Fruit fly (Drosophila melanogaster) whole organism, adult: ENCODE results near the gene Msh6.

Experiments used
- CG11617 ChIP-seq: fragments of 200-800 bp; sonication (Bioruptor generic); optimal IDR thresholded peaks from 2 replicates; lab custom pipeline; 2017; ENCODE audit warnings: mild to moderate bottlenecking, missing biosample characterization, missing genetic modification reagents, missing genetic modification characterization
- CG12768 ChIP-seq: fragments of 200-800 bp; sonication (Bioruptor generic); optimal IDR thresholded peaks from 2 replicates; lab custom pipeline; 2017; ENCODE audit warnings: missing biosample characterization, missing genetic modification characterization, mild to moderate bottlenecking, moderate library complexity, missing genetic modification reagents
- CG14711 ChIP-seq: fragments of 200-800 bp; sonication (Bioruptor generic); optimal IDR thresholded peaks from 2 replicates; lab custom pipeline; 2018; ENCODE audit warnings: missing biosample characterization, mild to moderate bottlenecking, missing genetic modification characterization, moderate library complexity
- CG1620 ChIP-seq: fragments of 200-800 bp; sonication (Bioruptor generic); optimal IDR thresholded peaks from 2 replicates; lab custom pipeline; 2016; ENCODE audit warnings: missing biosample characterization, missing genetic modification characterization
- CG33017 ChIP-seq: fragments of 200-800 bp; sonication (Bioruptor generic); optimal IDR thresholded peaks from 2 replicates; lab custom pipeline; 2018; ENCODE audit warnings: missing biosample characterization, mild to moderate bottlenecking, missing genetic modification characterization, moderate library complexity
- CG5204 ChIP-seq: fragments of 200-800 bp; sonication (Bioruptor generic); optimal IDR thresholded peaks from 2 replicates; lab custom pipeline; 2016; ENCODE audit warnings: missing biosample characterization, missing genetic modification characterization
- CG7045 ChIP-seq: fragments of 200-800 bp; sonication (Bioruptor generic); optimal IDR thresholded peaks from 2 replicates; lab custom pipeline; 2017; ENCODE audit warnings: missing biosample characterization, mild to moderate bottlenecking, missing genetic modification characterization
- CG7101 ChIP-seq: fragments of 200-800 bp; sonication (Bioruptor generic); optimal IDR thresholded peaks from 2 replicates; lab custom pipeline; 2018; ENCODE audit warnings: missing biosample characterization, mild to moderate bottlenecking, missing genetic modification characterization, moderate library complexity
- Clk ChIP-seq: fragments of 200-800 bp; sonication (Bioruptor generic); optimal IDR thresholded peaks from 2 replicates; lab custom pipeline; 2017; ENCODE audit warnings: missing biosample characterization, missing genetic modification characterization
- Crg-1 ChIP-seq: fragments of 200-800 bp; sonication (Bioruptor generic); optimal IDR thresholded peaks from 2 replicates; lab custom pipeline; 2016; ENCODE audit warnings: missing biosample characterization, missing genetic modification characterization
- Hr96 ChIP-seq: fragments of 200-800 bp; sonication (Bioruptor generic); optimal IDR thresholded peaks from 2 replicates; lab custom pipeline; 2016; ENCODE audit warnings: missing biosample characterization, missing genetic modification characterization
- Mnt ChIP-seq: fragments of 200-800 bp; sonication (Bioruptor generic); optimal IDR thresholded peaks from 2 replicates; lab custom pipeline; 2016; ENCODE audit warnings: missing biosample characterization, mild to moderate bottlenecking, missing genetic modification characterization
- bab1 ChIP-seq: fragments of 200-800 bp; sonication (Bioruptor generic); optimal IDR thresholded peaks from 3 replicates; lab custom pipeline; 2019; ENCODE audit warnings: missing biosample characterization, mild to moderate bottlenecking, missing genetic modification characterization, moderate library complexity
- cic ChIP-seq: fragments of 200-800 bp; sonication (Bioruptor generic); optimal IDR thresholded peaks from 2 replicates; lab custom pipeline; 2017; ENCODE audit warnings: missing biosample characterization, mild to moderate bottlenecking, missing genetic modification characterization, moderate library complexity
- cnc ChIP-seq, 2 experiments: fragments of >200 bp; optimal IDR thresholded peaks; 2 replicates each; lab custom pipeline; 2017
- kay ChIP-seq: fragments of 200-800 bp; sonication (Bioruptor generic); peaks from one replicate; lab custom pipeline; 2016; ENCODE audit warnings: missing biosample characterization, missing genetic modification characterization, borderline replicate concordance
- ovo ChIP-seq: fragments of 200-800 bp; sonication (Bioruptor generic); optimal IDR thresholded peaks from 2 replicates; lab custom pipeline; 2016; ENCODE audit warnings: missing biosample characterization, missing genetic modification characterization
- pad ChIP-seq: fragments of 200-800 bp; sonication (Bioruptor generic); optimal IDR thresholded peaks from 3 replicates; lab custom pipeline; 2017; ENCODE audit warnings: missing biosample characterization, missing genetic modification characterization, mild to moderate bottlenecking, moderate library complexity, missing genetic modification reagents
- tj ChIP-seq: fragments of 200-800 bp; sonication (Bioruptor generic); optimal IDR thresholded peaks from 3 replicates; lab custom pipeline; 2017; ENCODE audit warnings: missing biosample characterization, mild to moderate bottlenecking, missing genetic modification characterization, moderate library complexity
- toe ChIP-seq: fragments of 200-800 bp; sonication (Bioruptor generic); optimal IDR thresholded peaks from 2 replicates; lab custom pipeline; 2016; ENCODE audit warnings: missing biosample characterization, missing genetic modification characterization

Gene Msh6

DNA sequence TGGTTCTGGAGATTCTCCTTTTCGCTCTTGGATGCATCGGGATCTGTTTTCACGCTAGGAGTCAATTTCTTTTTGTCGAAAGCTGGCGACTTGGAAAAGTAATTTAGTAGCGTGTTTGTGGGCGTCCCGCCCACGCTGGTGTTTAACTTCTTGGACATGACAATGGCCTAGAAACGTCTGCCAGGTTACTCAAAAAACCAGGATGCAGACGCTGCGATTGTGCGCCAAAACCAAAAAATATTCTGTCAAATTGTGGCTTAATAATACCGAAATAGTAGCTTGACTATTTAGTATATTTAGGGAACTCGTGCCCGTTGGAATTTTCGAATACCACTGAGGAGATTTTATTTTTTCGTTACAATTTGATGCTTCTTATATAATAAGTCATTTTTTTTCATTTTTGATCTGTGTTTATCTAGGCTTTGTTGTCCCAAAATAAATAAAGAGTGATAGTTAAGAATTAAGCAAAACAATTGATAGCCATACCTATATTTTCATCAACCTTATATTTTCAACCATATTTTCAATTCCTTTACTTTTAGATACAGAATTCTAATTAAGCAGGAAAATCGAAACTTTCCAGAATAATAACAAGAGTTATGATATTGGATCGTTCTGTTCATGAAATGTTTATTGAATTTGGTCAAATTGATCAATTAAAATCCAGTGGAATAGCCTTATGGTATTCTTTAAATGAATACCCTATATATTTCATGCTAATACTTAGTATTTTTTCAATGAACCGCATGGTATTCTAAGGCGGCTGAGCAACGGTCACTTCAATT is at the start of gene Msh6, which contains the start of gene Prp31:
TSS of gene Msh6 (minus strand) at position 233 of the 785 bp plus-strand sequence.
TSS of gene Prp31 (plus strand) at position 771 of the 785 bp plus-strand sequence.
- no peak for TF ChIP-seq Crg-1 (GFP tag; lab: Kevin White, UChicago)
- peak; percentile 50 for TF ChIP-seq CG7101
- TF ChIP-seq kay (GFP tag; lab: Kevin White, UChicago): no peak
- TF ChIP-seq tj: peak; percentile 30
- TF ChIP-seq CG7045: peak; percentile 67
- TF ChIP-seq ovo: peak; percentile 13
- TF ChIP-seq Mnt (GFP tag; lab: Kevin White, UChicago): no peak
- TF ChIP-seq CG11617 (GFP tag; lab: Kevin White, UChicago): peak; percentile 60
- peak; percentile 58 for TF ChIP-seq CG12768 (GFP tag; lab: Kevin White, UChicago)
- no peak for TF ChIP-seq bab1 (GFP tag; lab: Kevin White, UChicago)
- TF ChIP-seq Hr96 (GFP tag; lab: Kevin White, UChicago): peak; percentile 68
- TF ChIP-seq cic (GFP tag; lab: Kevin White, UChicago): no peak
- TF ChIP-seq Clk: peak; percentile 22
- no peak for TF ChIP-seq CG33017 (tag; lab: Kevin White, UChicago)
- TF ChIP-seq CG14711 (tag; lab: Kevin White, UChicago): peak; percentile 54
- no peak for TF ChIP-seq CG5204 (GFP tag; lab: Kevin White, UChicago)
- TF ChIP-seq cnc (optimal IDR thresholded peaks at IDR 0.05; lab: Kevin White, UChicago): no peak
- peak; percentile 48 for TF ChIP-seq pad
- TF ChIP-seq toe (GFP tag; lab: Kevin White, UChicago): peak; percentile 84
- TF ChIP-seq CG1620 (GFP tag; lab: Kevin White, UChicago): peak; percentile 59

DNA sequence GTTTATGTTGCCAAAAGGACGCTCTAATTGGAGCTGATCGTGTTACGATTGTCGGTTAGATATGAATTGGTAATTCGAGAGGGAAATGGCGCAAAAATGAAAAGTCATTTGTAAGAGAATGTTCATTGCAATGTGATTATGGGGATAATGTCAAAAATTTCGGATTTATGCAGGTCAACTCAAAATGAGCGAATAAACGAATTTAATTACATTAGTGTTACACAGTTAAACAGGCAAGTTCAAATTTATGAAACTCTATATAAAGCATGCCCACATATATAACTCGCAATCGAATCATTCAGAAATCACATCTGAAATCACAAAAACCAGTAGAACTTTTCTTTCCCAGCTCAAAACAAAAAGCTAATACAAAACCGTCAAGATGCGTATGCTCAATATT is 49.2 kb upstream of the Msh6 start, which contains the start of gene Prx1:
TSS of gene Prx1 (plus strand) at position 301 of the 400 bp plus-strand sequence.
- no peak for TF ChIP-seq Mnt (GFP tag; lab: Kevin White, UChicago)
- no peak for TF ChIP-seq CG14711 (tag; lab: Kevin White, UChicago)
- no peak for TF ChIP-seq bab1 (GFP tag; lab: Kevin White, UChicago)

DNA sequence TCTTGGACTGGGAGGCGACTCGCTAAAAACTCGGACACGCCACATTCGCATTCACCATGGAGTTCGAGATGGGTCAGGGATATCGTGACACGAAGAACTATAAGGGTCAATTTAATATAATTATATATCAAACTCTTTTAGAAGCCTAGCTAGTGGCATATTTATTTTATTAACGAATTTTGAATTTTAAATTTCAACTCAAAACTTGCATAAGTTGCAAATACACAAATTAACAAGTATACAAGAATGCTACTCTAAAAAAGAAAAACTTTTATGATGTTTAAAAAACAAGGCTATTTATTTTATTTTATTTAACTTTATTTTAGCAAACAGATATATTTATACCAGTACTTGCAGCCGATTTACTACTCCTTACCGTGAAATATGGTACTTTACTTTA is 47.7 kb upstream of the Msh6 start:
- TF ChIP-seq CG33017 (tag; lab: Kevin White, UChicago) (no peak), Hr96 (GFP tag; lab: Kevin White, UChicago) (no peak), CG7045 (no peak), toe (GFP tag; lab: Kevin White, UChicago) (no peak), CG7101 (no peak), Crg-1 (GFP tag; lab: Kevin White, UChicago) (no peak), CG12768 (GFP tag; lab: Kevin White, UChicago) (no peak), bab1 (GFP tag; lab: Kevin White, UChicago) (no peak), pad (no peak), ovo (no peak), kay (GFP tag; lab: Kevin White, UChicago) (no peak), tj (no peak), Clk (no peak)

DNA sequence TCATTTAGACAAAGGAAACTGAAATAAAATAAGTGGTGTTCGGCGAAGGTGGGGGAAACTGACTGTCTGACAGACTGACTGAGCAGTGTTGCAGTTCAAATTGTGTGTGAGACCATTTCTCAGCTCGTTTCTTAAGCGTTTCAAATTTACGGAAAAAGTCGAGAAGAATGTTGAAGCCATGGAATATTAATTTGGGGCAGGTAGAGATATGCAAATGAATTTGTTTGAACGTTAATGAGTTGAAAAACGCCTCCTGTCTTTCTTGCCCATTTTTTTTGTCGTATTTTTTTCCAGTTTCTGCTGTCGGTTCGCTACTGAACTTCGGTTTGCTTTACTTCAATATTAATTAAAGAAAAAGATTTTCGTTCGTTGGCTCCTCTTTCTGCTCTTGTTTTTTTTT is 45.2 kb upstream of the Msh6 start:
- no peak for TF ChIP-seq CG14711 (tag; lab: Kevin White, UChicago)
- no peak for TF ChIP-seq CG5204 (GFP tag; lab: Kevin White, UChicago)
- no peak for TF ChIP-seq CG12768 (GFP tag; lab: Kevin White, UChicago)
- TF ChIP-seq CG1620 (GFP tag; lab: Kevin White, UChicago): no peak
- TF ChIP-seq ovo: no peak

DNA sequence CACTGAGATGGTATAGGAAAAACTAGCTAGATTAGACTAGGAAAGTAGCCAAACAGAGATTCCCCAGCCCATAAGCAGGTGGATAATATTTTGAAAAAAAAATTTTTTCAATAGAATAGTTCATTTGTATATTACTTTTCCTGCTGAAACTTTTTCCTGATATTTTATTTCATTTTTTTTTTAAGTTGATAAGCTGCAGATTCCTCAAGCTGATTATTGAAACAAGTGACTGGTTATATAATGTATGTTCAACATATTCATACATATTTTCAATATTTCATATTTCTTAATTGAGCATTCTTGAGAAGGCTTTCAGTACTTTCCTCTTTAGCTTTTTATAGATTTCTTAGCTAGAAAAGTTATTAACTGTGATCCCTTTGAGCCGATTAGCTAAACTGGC is 44.7 kb upstream of the Msh6 start:
- no peak for TF ChIP-seq CG11617 (GFP tag; lab: Kevin White, UChicago)
- no peak for TF ChIP-seq toe (GFP tag; lab: Kevin White, UChicago)
- no peak for TF ChIP-seq Mnt (GFP tag; lab: Kevin White, UChicago)
- no peak for TF ChIP-seq CG33017 (tag; lab: Kevin White, UChicago)

DNA sequence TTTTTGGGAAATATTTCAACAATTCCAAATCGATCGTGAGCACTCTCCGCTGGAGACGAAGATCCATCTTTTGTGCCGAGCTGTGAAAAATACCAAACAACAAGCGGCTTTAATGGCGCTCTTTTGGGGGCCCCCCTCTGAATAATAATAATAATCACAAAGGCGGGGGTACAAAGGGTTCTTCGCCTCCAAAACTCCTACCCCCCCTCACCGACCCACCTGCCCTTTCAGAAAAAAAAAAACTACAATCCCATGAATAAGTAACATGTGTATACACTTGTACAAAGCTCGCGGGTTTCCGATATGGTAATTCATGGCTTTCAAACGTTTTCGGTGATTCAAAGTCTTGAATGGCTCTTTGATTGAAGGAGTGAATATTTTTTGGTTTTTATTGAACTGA is 43.0 kb upstream of the Msh6 start:
- TF ChIP-seq Hr96 (GFP tag; lab: Kevin White, UChicago) (no peak), cnc (optimal IDR thresholded peaks at IDR 0.05; lab: Kevin White, UChicago) (no peak), CG12768 (GFP tag; lab: Kevin White, UChicago) (no peak), CG33017 (tag; lab: Kevin White, UChicago) (no peak), pad (no peak), CG14711 (tag; lab: Kevin White, UChicago) (no peak), tj (no peak), CG5204 (GFP tag; lab: Kevin White, UChicago) (no peak), toe (GFP tag; lab: Kevin White, UChicago) (no peak)
